Fruit fly (Drosophila melanogaster) whole organism, prepupa: ENCODE measurements around the gene asp.

Experiments
- Blimp-1 ChIP-seq: fragments of 200-800 bp; sonication (Bioruptor generic); optimal IDR thresholded peaks from 3 replicates; lab custom pipeline; 2017; ENCODE audit warnings: missing biosample characterization, missing genetic modification characterization, mild to moderate bottlenecking, moderate library complexity, missing genetic modification reagents
- CG10669 ChIP-seq: fragments of 200-800 bp; sonication (Bioruptor generic); optimal IDR thresholded peaks from 3 replicates; lab custom pipeline; 2018; ENCODE audit warnings: missing biosample characterization, mild to moderate bottlenecking, missing genetic modification characterization, moderate library complexity
- CG11294 ChIP-seq: fragments of 200-800 bp; sonication (Bioruptor generic); IDR thresholded peaks from 2 replicates; pipeline ENCODE4 v1.3.6; 2022; ENCODE audit warnings: missing biosample characterization, missing genetic modification characterization
- CG11762 ChIP-seq: fragments of 200-800 bp; sonication (Bioruptor generic); optimal IDR thresholded peaks from 3 replicates; lab custom pipeline; 2016; ENCODE audit warnings: missing biosample characterization, missing genetic modification characterization; ENCODE audit not compliant: insufficient read depth
- CG11902 ChIP-seq: fragments of 200-800 bp; sonication (Bioruptor generic); optimal IDR thresholded peaks from 3 replicates; lab custom pipeline; 2016; ENCODE audit warnings: missing biosample characterization, missing genetic modification characterization
- CG15336 ChIP-seq: fragments of 200-800 bp; sonication (Bioruptor generic); IDR thresholded peaks from 2 replicates; pipeline ENCODE4 v1.3.6; 2022; ENCODE audit warnings: missing biosample characterization, missing genetic modification characterization
- CG1621 ChIP-seq: fragments of 200-800 bp; sonication (Bioruptor generic); optimal IDR thresholded peaks from 3 replicates; lab custom pipeline; 2018; ENCODE audit warnings: missing biosample characterization, mild to moderate bottlenecking, missing genetic modification characterization
- CG32006 ChIP-seq: fragments of 200-800 bp; sonication (Bioruptor generic); optimal IDR thresholded peaks from 3 replicates; lab custom pipeline; 2017; ENCODE audit warnings: missing biosample characterization, mild to moderate bottlenecking, missing genetic modification characterization
- CG34406 ChIP-seq: fragments of 200-800 bp; sonication (Bioruptor generic); optimal IDR thresholded peaks from 3 replicates; lab custom pipeline; 2016; ENCODE audit warnings: missing biosample characterization, missing genetic modification characterization
- CG4318 ChIP-seq: fragments of 200-800 bp; sonication (Bioruptor generic); optimal IDR thresholded peaks from 3 replicates; lab custom pipeline; 2017; ENCODE audit warnings: missing biosample characterization, mild to moderate bottlenecking, missing genetic modification characterization
- CG6163 ChIP-seq: fragments of 200-800 bp; sonication (Bioruptor generic); IDR thresholded peaks from 3 replicates; pipeline ENCODE4 v1.3.6; 2022; ENCODE audit warnings: missing biosample characterization, missing genetic modification characterization
- CG6854 ChIP-seq: fragments of 200-800 bp; sonication (Bioruptor generic); optimal IDR thresholded peaks from 2 replicates; lab custom pipeline; 2017; ENCODE audit warnings: missing biosample characterization, mild to moderate bottlenecking, missing genetic modification characterization
- CG8119 ChIP-seq: fragments of 200-800 bp; sonication (Bioruptor generic); IDR thresholded peaks from 3 replicates; pipeline ENCODE4 v1.3.6; 2022; ENCODE audit warnings: missing biosample characterization, missing genetic modification characterization
- CG8319 ChIP-seq: fragments of 200-800 bp; sonication (Bioruptor generic); optimal IDR thresholded peaks from 3 replicates; lab custom pipeline; 2016; ENCODE audit warnings: missing biosample characterization, missing genetic modification characterization
- CG8632 ChIP-seq: fragments of 200-800 bp; sonication (Bioruptor generic); optimal IDR thresholded peaks from 3 replicates; lab custom pipeline; 2016; ENCODE audit warnings: missing biosample characterization, missing genetic modification characterization
- Eip78C ChIP-seq: fragments of 200-800 bp; sonication (Bioruptor generic); peaks from one replicate; lab custom pipeline; 2016; ENCODE audit warnings: missing biosample characterization, missing genetic modification characterization
- Ets96B ChIP-seq: fragments of 200-800 bp; optimal IDR thresholded peaks from 2 replicates; lab custom pipeline; 2019; ENCODE audit warnings: missing biosample characterization, mild to moderate bottlenecking, missing genetic modification characterization, moderate library complexity
- Gug ChIP-seq: fragments of 200-800 bp; sonication (Bioruptor generic); IDR thresholded peaks from 2 replicates; pipeline ENCODE4 v1.3.6; 2022; ENCODE audit warnings: missing biosample characterization, missing genetic modification characterization
- Hr38 ChIP-seq: sonication (Bioruptor generic); optimal IDR thresholded peaks from 2 replicates; lab custom pipeline; 2016; ENCODE audit warnings: missing biosample characterization, missing genetic modification characterization
- Hr4 ChIP-seq: fragments of 200-800 bp; sonication (Bioruptor generic); optimal IDR thresholded peaks from 3 replicates; lab custom pipeline; 2016; ENCODE audit warnings: missing biosample characterization, missing genetic modification characterization
- Lpt ChIP-seq: fragments of 200-800 bp; sonication (Bioruptor generic); optimal IDR thresholded peaks from 3 replicates; lab custom pipeline; 2016; ENCODE audit warnings: missing biosample characterization, missing genetic modification characterization
- Met ChIP-seq: fragments of 200-800 bp; sonication (Bioruptor generic); optimal IDR thresholded peaks from 3 replicates; lab custom pipeline; 2016; ENCODE audit warnings: missing biosample characterization, missing genetic modification characterization
- Sox102F ChIP-seq: fragments of 200-800 bp; sonication (Bioruptor generic); optimal IDR thresholded peaks from 2 replicates; lab custom pipeline; 2016; ENCODE audit warnings: missing biosample characterization, mild to moderate bottlenecking, missing genetic modification characterization
- Sox14 ChIP-seq: fragments of 200-800 bp; sonication (Bioruptor generic); optimal IDR thresholded peaks from 3 replicates; lab custom pipeline; 2016; ENCODE audit warnings: missing biosample characterization, missing genetic modification characterization
- Sox15 ChIP-seq: fragments of 200-800 bp; sonication (Bioruptor generic); optimal IDR thresholded peaks from 3 replicates; lab custom pipeline; 2016; ENCODE audit warnings: missing biosample characterization, missing genetic modification characterization
- acj6 ChIP-seq: fragments of 200-800 bp; sonication (Bioruptor generic); optimal IDR thresholded peaks from 3 replicates; lab custom pipeline; 2016; ENCODE audit warnings: missing biosample characterization, missing genetic modification characterization
- cyc ChIP-seq: fragments of 200-800 bp; sonication (Bioruptor generic); optimal IDR thresholded peaks from 3 replicates; lab custom pipeline; 2016; ENCODE audit warnings: missing biosample characterization, missing genetic modification characterization
- dac ChIP-seq: fragments of 200-800 bp; sonication (Bioruptor generic); optimal IDR thresholded peaks from 2 replicates; lab custom pipeline; 2017; ENCODE audit warnings: missing biosample characterization, mild to moderate bottlenecking, missing genetic modification characterization
- dsx ChIP-seq: fragments of 200-800 bp; optimal IDR thresholded peaks from 3 replicates; lab custom pipeline; 2019; ENCODE audit warnings: missing biosample characterization, mild to moderate bottlenecking, missing genetic modification characterization, moderate library complexity; ENCODE audit not compliant: poor library complexity, severe bottlenecking
- eg ChIP-seq: fragments of 200-800 bp; sonication (Bioruptor generic); IDR thresholded peaks from 3 replicates; pipeline ENCODE4 v1.3.6; 2022; ENCODE audit warnings: missing biosample characterization, missing genetic modification characterization
- fd59A ChIP-seq: fragments of 200-800 bp; sonication (Bioruptor generic); optimal IDR thresholded peaks from 2 replicates; lab custom pipeline; 2017; ENCODE audit warnings: missing biosample characterization, mild to moderate bottlenecking, missing genetic modification characterization, missing genetic modification reagents
- fkh ChIP-seq: fragments of 200-800 bp; sonication (Bioruptor generic); optimal IDR thresholded peaks from 3 replicates; lab custom pipeline; 2017; ENCODE audit warnings: missing biosample characterization, mild to moderate bottlenecking, missing genetic modification characterization, moderate library complexity
- lz ChIP-seq: fragments of 200-800 bp; sonication (Bioruptor generic); optimal IDR thresholded peaks from 3 replicates; lab custom pipeline; 2016; ENCODE audit warnings: missing biosample characterization, missing genetic modification characterization
- net ChIP-seq: fragments of 200-800 bp; sonication (Bioruptor generic); optimal IDR thresholded peaks from 3 replicates; lab custom pipeline; 2016; ENCODE audit warnings: missing biosample characterization, missing genetic modification characterization
- pdm3 ChIP-seq: fragments of 200-800 bp; sonication (Bioruptor generic); optimal IDR thresholded peaks from 3 replicates; lab custom pipeline; 2016; ENCODE audit warnings: missing biosample characterization, missing genetic modification characterization
- spab ChIP-seq: fragments of 200-800 bp; sonication (Bioruptor generic); optimal IDR thresholded peaks from 2 replicates; lab custom pipeline; 2017; ENCODE audit warnings: missing biosample characterization, mild to moderate bottlenecking, missing genetic modification characterization, missing genetic modification reagents
- svp ChIP-seq: fragments of 200-800 bp; sonication (Bioruptor generic); peaks from one replicate; lab custom pipeline; 2016; ENCODE audit warnings: missing biosample characterization, missing genetic modification characterization
- topi ChIP-seq: fragments of 200-800 bp; sonication (Bioruptor generic); optimal IDR thresholded peaks from 3 replicates; lab custom pipeline; 2016; ENCODE audit warnings: missing biosample characterization, missing genetic modification characterization
- vri ChIP-seq: fragments of 200-800 bp; sonication (Bioruptor generic); optimal IDR thresholded peaks from 3 replicates; lab custom pipeline; 2016; ENCODE audit warnings: missing biosample characterization, mild to moderate bottlenecking, missing genetic modification characterization

The asp gene

dm6 chr3R:24726347-24726891, 27.2 kb upstream of the asp start:
- TF ChIP-seq CG8319, result no peak
- TF ChIP-seq CG6854 (GFP tag; lab: Kevin White, UChicago), result no peak
- no peak for TF ChIP-seq cyc
- no peak for TF ChIP-seq fkh (GFP tag; lab: Kevin White, UChicago)
- no peak for TF ChIP-seq CG34406 (GFP tag; lab: Kevin White, UChicago)
- TF ChIP-seq Sox102F, result no peak
- TF ChIP-seq topi (GFP tag; lab: Kevin White, UChicago), result no peak
- TF ChIP-seq Eip78C (GFP tag; lab: Kevin White, UChicago), result no peak
- TF ChIP-seq Hr38, result no peak
- no peak for TF ChIP-seq pdm3

dm6 chr3R:24727038-24727437, 26.6 kb upstream of the asp start:
- TF ChIP-seq spab (GFP tag; lab: Kevin White, UChicago), result no peak
- no peak for TF ChIP-seq CG1621 (tag; lab: Kevin White, UChicago)
- TF ChIP-seq svp, result peak; percentile 97

- TF ChIP-seq Blimp-1 (GFP tag; lab: Kevin White, UChicago), result peak; percentile 93
- no peak for TF ChIP-seq CG11762 (GFP tag; lab: Kevin White, UChicago)
- no peak for TF ChIP-seq Gug (GFP tag; lab: Robert Waterston, UW)
- TF ChIP-seq Hr38, result no peak
- TF ChIP-seq Sox102F, result no peak
- TF ChIP-seq fd59A (GFP tag; lab: Kevin White, UChicago), result no peak
- no peak for TF ChIP-seq pdm3
- no peak for TF ChIP-seq Sox14 (GFP tag; lab: Kevin White, UChicago)
- no peak for TF ChIP-seq Met (GFP tag; lab: Kevin White, UChicago)
- no peak for TF ChIP-seq CG11902 (GFP tag; lab: Kevin White, UChicago)
- TF ChIP-seq CG1621 (tag; lab: Kevin White, UChicago), result no peak
- TF ChIP-seq CG8119 (GFP tag; lab: Robert Waterston, UW), result no peak
- no peak for TF ChIP-seq CG6854 (GFP tag; lab: Kevin White, UChicago)
- TF ChIP-seq acj6, result no peak
- TF ChIP-seq spab (GFP tag; lab: Kevin White, UChicago), result no peak
- TF ChIP-seq topi (GFP tag; lab: Kevin White, UChicago), result no peak
- TF ChIP-seq svp, result peak; percentile 13
- TF ChIP-seq dac (GFP tag; lab: Kevin White, UChicago), result no peak
Observed at dm6 chr3R:24749055-24749992, 4.3 kb upstream of the asp start, which contains the start of gene tld. Gene tld, plus strand, starts transcription at chr3R:24749731.

- TF ChIP-seq spab (GFP tag; lab: Kevin White, UChicago), result no peak
- TF ChIP-seq Blimp-1 (GFP tag; lab: Kevin White, UChicago), result no peak
- no peak for TF ChIP-seq CG8319
- TF ChIP-seq CG6163 (GFP tag; lab: Robert Waterston, UW), result no peak
- TF ChIP-seq Sox14 (GFP tag; lab: Kevin White, UChicago), result no peak
- no peak for TF ChIP-seq CG1621 (tag; lab: Kevin White, UChicago)
- no peak for TF ChIP-seq Lpt (GFP tag; lab: Kevin White, UChicago)
- TF ChIP-seq Ets96B (tag; lab: Kevin White, UChicago), result no peak
- no peak for TF ChIP-seq CG15336 (GFP tag; lab: Robert Waterston, UW)
- no peak for TF ChIP-seq CG34406 (GFP tag; lab: Kevin White, UChicago)
- TF ChIP-seq acj6, result no peak
Observed at dm6 chr3R:24764971-24765370, 11.3 kb downstream of the asp start, which contains the start of gene AstA. Gene AstA, minus strand, starts transcription at chr3R:24765071.

dm6 chr3R:24766684-24767083, 13.0 kb downstream of the asp start:
- TF ChIP-seq CG6854 (GFP tag; lab: Kevin White, UChicago) (no peak), CG8632 (no peak), CG32006 (GFP tag; lab: Kevin White, UChicago) (no peak), Sox14 (GFP tag; lab: Kevin White, UChicago) (no peak), eg (GFP tag; lab: Robert Waterston, UW) (peak; percentile 40; the same call in 2 of the 3 replicates), dsx (GFP tag; lab: Kevin White, UChicago) (no peak), Sox15 (GFP tag; lab: Kevin White, UChicago) (no peak), cyc (no peak), CG10669 (no peak), Hr4 (GFP tag; lab: Kevin White, UChicago) (peak; percentile 5), CG11294 (GFP tag; lab: Robert Waterston, UW) (no peak), CG4318 (GFP tag; lab: Kevin White, UChicago) (no peak), fd59A (GFP tag; lab: Kevin White, UChicago) (no peak), CG8119 (GFP tag; lab: Robert Waterston, UW) (peak; percentile 75), vri (GFP tag; lab: Kevin White, UChicago) (no peak), Lpt (GFP tag; lab: Kevin White, UChicago) (no peak), lz (GFP tag; lab: Kevin White, UChicago) (no peak), Eip78C (GFP tag; lab: Kevin White, UChicago) (no peak), CG15336 (GFP tag; lab: Robert Waterston, UW) (peak; percentile 34; the same call in 1 of the 2 replicates), net (GFP tag; lab: Kevin White, UChicago) (no peak)
